Fruit fly (Drosophila melanogaster) whole organism, embryonic: Measurements from ENCODE around the gene Der-2.

Source experiments
- Abd-B ChIP-seq: fragments of 200-800 bp; sonication (Bioruptor generic); optimal IDR thresholded peaks from 2 replicates; lab custom pipeline; 2018; ENCODE audit warnings: missing biosample characterization, mild to moderate bottlenecking, missing genetic modification characterization, moderate library complexity
- CG10959 ChIP-seq: fragments of 200-800 bp; sonication (Bioruptor generic); IDR thresholded peaks from 2 replicates; pipeline ENCODE4 v1.3.6; 2022; ENCODE audit warnings: missing biosample characterization, missing genetic modification characterization
- CG11504 ChIP-seq: fragments of 200-800 bp; sonication (Bioruptor generic); optimal IDR thresholded peaks from 3 replicates; lab custom pipeline; 2019; ENCODE audit warnings: missing biosample characterization, mild to moderate bottlenecking, missing genetic modification characterization, moderate library complexity
- CG11695 ChIP-seq: fragments of 200-800 bp; sonication (Bioruptor generic); IDR thresholded peaks from 3 replicates; pipeline ENCODE4 v1.3.6; 2022; ENCODE audit warnings: missing biosample characterization, missing genetic modification characterization
- CG11723 ChIP-seq: fragments of 200-800 bp; sonication (Bioruptor generic); optimal IDR thresholded peaks from 2 replicates; lab custom pipeline; 2017; ENCODE audit warnings: missing biosample characterization, mild to moderate bottlenecking, missing genetic modification characterization
- CG12071 ChIP-seq: fragments of 200-800 bp; sonication (Bioruptor generic); optimal IDR thresholded peaks from 3 replicates; lab custom pipeline; 2018; ENCODE audit warnings: missing biosample characterization, mild to moderate bottlenecking, missing genetic modification characterization
- CG12155 ChIP-seq: fragments of 200-800 bp; sonication (Bioruptor generic); optimal IDR thresholded peaks from 3 replicates; lab custom pipeline; 2016; ENCODE audit warnings: missing biosample characterization, missing genetic modification characterization
- CG12391 ChIP-seq: fragments of 200-800 bp; sonication (Bioruptor generic); optimal IDR thresholded peaks from 3 replicates; lab custom pipeline; 2018; ENCODE audit warnings: missing biosample characterization, mild to moderate bottlenecking, missing genetic modification characterization, moderate library complexity
- CG12659 ChIP-seq: fragments of 200-800 bp; sonication (Bioruptor generic); optimal IDR thresholded peaks from 3 replicates; lab custom pipeline; 2017; ENCODE audit warnings: mild to moderate bottlenecking, missing biosample characterization, missing genetic modification reagents, missing genetic modification characterization
- CG12744 ChIP-seq: fragments of 200-800 bp; sonication (Bioruptor generic); optimal IDR thresholded peaks from 2 replicates; lab custom pipeline; 2016; ENCODE audit warnings: missing biosample characterization, missing genetic modification characterization
- CG13894 ChIP-seq: fragments of 200-800 bp; sonication (Bioruptor generic); optimal IDR thresholded peaks from 3 replicates; lab custom pipeline; 2018; ENCODE audit warnings: missing biosample characterization, mild to moderate bottlenecking, missing genetic modification characterization, moderate library complexity
- CG17568 ChIP-seq: fragments of 200-800 bp; sonication (Bioruptor generic); optimal IDR thresholded peaks from 2 replicates; lab custom pipeline; 2018; ENCODE audit warnings: missing biosample characterization, mild to moderate bottlenecking, missing genetic modification characterization, moderate library complexity
- CG18764 ChIP-seq: fragments of 200-800 bp; sonication (Bioruptor generic); optimal IDR thresholded peaks from 3 replicates; lab custom pipeline; 2016; ENCODE audit warnings: missing biosample characterization, missing genetic modification characterization
- CG2120 ChIP-seq: fragments of 200-800 bp; sonication (Bioruptor generic); optimal IDR thresholded peaks from 3 replicates; lab custom pipeline; 2016; ENCODE audit warnings: missing biosample characterization, missing genetic modification characterization
- CG30431 ChIP-seq: fragments of 200-800 bp; sonication (Bioruptor generic); optimal IDR thresholded peaks from 2 replicates; lab custom pipeline; 2017; ENCODE audit warnings: missing biosample characterization, missing genetic modification characterization
- CG31388 ChIP-seq: fragments of 200-800 bp; sonication (Bioruptor generic); optimal IDR thresholded peaks from 2 replicates; lab custom pipeline; 2016; ENCODE audit warnings: missing biosample characterization, missing genetic modification characterization
- CG3163 ChIP-seq: fragments of 200-800 bp; sonication (Bioruptor generic); optimal IDR thresholded peaks from 3 replicates; lab custom pipeline; 2016; ENCODE audit warnings: missing biosample characterization, missing genetic modification characterization
- CG32532 ChIP-seq: fragments of 200-800 bp; sonication (Bioruptor generic); IDR thresholded peaks from 2 replicates; pipeline ENCODE4 v1.3.6; 2022; ENCODE audit warnings: missing biosample characterization, missing genetic modification characterization
- CG32772 ChIP-seq: fragments of 200-800 bp; sonication (Bioruptor generic); IDR thresholded peaks from 2 replicates; pipeline ENCODE4 v1.3.6; 2022; ENCODE audit warnings: missing biosample characterization, missing genetic modification characterization
- CG33557 ChIP-seq: fragments of 200-800 bp; sonication (Bioruptor generic); optimal IDR thresholded peaks from 2 replicates; lab custom pipeline; 2019; ENCODE audit warnings: missing biosample characterization, mild to moderate bottlenecking, missing genetic modification characterization, moderate library complexity
- CG34224 ChIP-seq: fragments of 200-800 bp; sonication (Bioruptor generic); IDR thresholded peaks from 3 replicates; pipeline ENCODE4 v1.3.6; 2022; ENCODE audit warnings: missing biosample characterization, missing genetic modification characterization; ENCODE audit not compliant: partially characterized antibody
- CG34376 ChIP-seq: fragments of 200-800 bp; sonication (Bioruptor generic); optimal IDR thresholded peaks from 2 replicates; lab custom pipeline; 2018; ENCODE audit warnings: missing biosample characterization, mild to moderate bottlenecking, missing genetic modification characterization
- CG6654 ChIP-seq: fragments of 200-800 bp; sonication (Bioruptor generic); optimal IDR thresholded peaks from 2 replicates; lab custom pipeline; 2017; ENCODE audit warnings: missing biosample characterization, mild to moderate bottlenecking, missing genetic modification characterization
- CG7786 ChIP-seq: fragments of 200-800 bp; sonication (Bioruptor generic); optimal IDR thresholded peaks from 2 replicates; lab custom pipeline; 2016; ENCODE audit warnings: missing biosample characterization, missing genetic modification characterization
- CG9609 ChIP-seq: fragments of 200-800 bp; sonication (Bioruptor generic); optimal IDR thresholded peaks from 3 replicates; lab custom pipeline; 2016; ENCODE audit warnings: missing biosample characterization, missing genetic modification characterization
- CG9817 ChIP-seq: fragments of 200-800 bp; sonication (Bioruptor generic); optimal IDR thresholded peaks from 2 replicates; lab custom pipeline; 2018; ENCODE audit warnings: missing biosample characterization, mild to moderate bottlenecking, missing genetic modification characterization, moderate library complexity
- Chrac-16 ChIP-seq: fragments of 200-800 bp; sonication (Bioruptor generic); optimal IDR thresholded peaks from 3 replicates; lab custom pipeline; 2016; ENCODE audit warnings: missing biosample characterization, missing genetic modification characterization
- E2f2 ChIP-seq: fragments of 200-800 bp; sonication (Bioruptor generic); IDR thresholded peaks from 2 replicates; pipeline ENCODE4 v1.3.6; 2022; ENCODE audit warnings: missing biosample characterization, missing genetic modification characterization
- GATAe ChIP-seq: fragments of 200-800 bp; sonication (Bioruptor generic); conservative IDR thresholded peaks from 2 replicates; pipeline ENCODE4 v1.3.6; 2022; ENCODE audit warnings: missing biosample characterization, missing genetic modification characterization
- HLH54F ChIP-seq: fragments of 200-800 bp; sonication (Bioruptor generic); optimal IDR thresholded peaks from 3 replicates; lab custom pipeline; 2016; ENCODE audit warnings: missing biosample characterization, missing genetic modification characterization
- Lpt ChIP-seq: fragments of >200 bp; optimal IDR thresholded peaks from 2 replicates; lab custom pipeline; 2018; ENCODE audit warnings: missing biosample characterization, missing genetic modification characterization
- Sin3A ChIP-seq: fragments of >200 bp; optimal IDR thresholded peaks from 2 replicates; lab custom pipeline; 2018
- Usf ChIP-seq: fragments of 200-800 bp; sonication (Bioruptor generic); optimal IDR thresholded peaks from 2 replicates; lab custom pipeline; 2017; ENCODE audit warnings: missing genotype, missing biosample characterization, missing genetic modification characterization
- Xrp1 ChIP-seq: fragments of 200-800 bp; sonication (Bioruptor generic); IDR thresholded peaks from 2 replicates; pipeline ENCODE4 v1.3.6; 2022; ENCODE audit warnings: missing biosample characterization, missing genetic modification characterization
- ac ChIP-seq: fragments of 200-800 bp; sonication (Bioruptor generic); optimal IDR thresholded peaks from 3 replicates; lab custom pipeline; 2017; ENCODE audit warnings: missing biosample characterization, mild to moderate bottlenecking, missing genetic modification characterization
- az2 ChIP-seq: fragments of 200-800 bp; sonication (Bioruptor generic); optimal IDR thresholded peaks from 3 replicates; lab custom pipeline; 2016; ENCODE audit warnings: missing biosample characterization, missing genetic modification characterization
- bcd ChIP-seq: fragments of 200-800 bp; sonication (Bioruptor generic); optimal IDR thresholded peaks from 2 replicates; lab custom pipeline; 2017; ENCODE audit warnings: missing biosample characterization, mild to moderate bottlenecking, missing genetic modification characterization
- dm ChIP-seq: fragments of 200-800 bp; sonication (Bioruptor generic); optimal IDR thresholded peaks from 3 replicates; lab custom pipeline; 2016; ENCODE audit warnings: missing biosample characterization, missing genetic modification characterization
- gcm2 ChIP-seq: fragments of 200-800 bp; sonication (Bioruptor generic); optimal IDR thresholded peaks from 2 replicates; lab custom pipeline; 2016; ENCODE audit warnings: missing biosample characterization, missing genetic modification characterization
- h ChIP-seq: fragments of >200 bp; optimal IDR thresholded peaks from 2 replicates; lab custom pipeline; 2017
- ham ChIP-seq: fragments of 200-800 bp; sonication (Bioruptor generic); IDR thresholded peaks from 2 replicates; pipeline ENCODE4 v1.3.6; 2022; ENCODE audit warnings: missing biosample characterization, missing genetic modification characterization
- hkb ChIP-seq, 2 experiments: fragments of 200-800 bp in 1 of 2; fragments of >200 bp in 1 of 2; sonication (Bioruptor generic) in 1 of 2; IDR thresholded peaks in 1 of 2; optimal IDR thresholded peaks in 1 of 2; 2 replicates each; pipeline versions ENCODE4 v1.3.6 to Lab custom; 2017 to 2022; ENCODE audit warnings: missing biosample characterization in 1 of 2, missing genetic modification characterization in 1 of 2
- luna ChIP-seq: fragments of 200-800 bp; sonication (Bioruptor generic); optimal IDR thresholded peaks from 2 replicates; lab custom pipeline; 2016; ENCODE audit warnings: missing biosample characterization, missing genetic modification characterization
- mirr ChIP-seq: fragments of 200-800 bp; sonication (Bioruptor generic); optimal IDR thresholded peaks from 3 replicates; lab custom pipeline; 2018; ENCODE audit warnings: missing biosample characterization, mild to moderate bottlenecking, missing genetic modification characterization
- mld ChIP-seq: fragments of 200-800 bp; sonication (Bioruptor generic); IDR thresholded peaks from 3 replicates; pipeline ENCODE4 v1.3.6; 2022; ENCODE audit warnings: missing biosample characterization, missing genetic modification characterization; ENCODE audit not compliant: partially characterized antibody
- prd ChIP-seq, 3 experiments: fragments of >200 bp in 2 of 3; fragments of 200-800 bp in 1 of 3; sonication (Bioruptor generic) in 1 of 3; optimal IDR thresholded peaks in 2 of 3; IDR thresholded peaks in 1 of 3; 2 replicates in 2 of 3; 3 replicates in 1 of 3; pipeline versions ENCODE4 v1.3.6 to Lab custom; 2017 to 2022; ENCODE audit warnings: missing biosample characterization in 1 of 3, missing genetic modification characterization in 1 of 3
- salm ChIP-seq: fragments of 200-800 bp; sonication (Bioruptor generic); optimal IDR thresholded peaks from 2 replicates; lab custom pipeline; 2018; ENCODE audit warnings: missing biosample characterization, mild to moderate bottlenecking, missing genetic modification characterization
- sens-2 ChIP-seq: fragments of 200-800 bp; sonication (Bioruptor generic); IDR thresholded peaks from 2 replicates; pipeline ENCODE4 v1.3.6; 2022; ENCODE audit warnings: missing biosample characterization, missing genetic modification characterization
- slp2 ChIP-seq: fragments of 200-800 bp; sonication (Bioruptor generic); optimal IDR thresholded peaks from 2 replicates; lab custom pipeline; 2016; ENCODE audit warnings: missing biosample characterization, missing genetic modification characterization

Der-2 gene

dm6 chr3R:16449187-16449973 is 34.6 kb downstream of the Der-2 start (continued):
- TF ChIP-seq hkb (optimal IDR thresholded peaks at IDR 0.05; lab: Kevin White, UChicago), result no peak
- TF ChIP-seq hkb (GFP tag; IDR thresholded peaks at IDR 0.05; lab: Robert Waterston, UW), result peak; percentile 93
- TF ChIP-seq Xrp1 (GFP tag; lab: Robert Waterston, UW), result peak; percentile 98
- peak; percentile 78 for TF ChIP-seq HLH54F
- TF ChIP-seq Usf (GFP tag; lab: Kevin White, UChicago), result peak; percentile 92
- peak; percentile 90 for TF ChIP-seq CG32532
- TF ChIP-seq CG9609 (GFP tag; lab: Kevin White, UChicago), result peak; percentile 93
- peak; percentile 79 for TF ChIP-seq CG11695 (GFP tag; lab: Robert Waterston, UW)
- peak; percentile 86 for TF ChIP-seq CG18764 (GFP tag; lab: Kevin White, UChicago)
- peak; percentile 94 for TF ChIP-seq Chrac-16 (GFP tag; lab: Kevin White, UChicago)
- TF ChIP-seq CG31388 (GFP tag; lab: Kevin White, UChicago), result peak; percentile 87
- peak; percentile 98 for TF ChIP-seq CG33557 (GFP tag; lab: Kevin White, UChicago)
- TF ChIP-seq luna, result no peak
- no peak for TF ChIP-seq Lpt (GFP tag; lab: Kevin White, UChicago)
- peak; percentile 52; the same call in 1 of the 2 replicates for TF ChIP-seq E2f2 (GFP tag; lab: Robert Waterston, UW)
- TF ChIP-seq CG12391 (tag; lab: Kevin White, UChicago), result peak; percentile 92
- TF ChIP-seq prd (optimal IDR thresholded peaks at IDR 0.05; lab: Kevin White, UChicago), result no peak
- peak; percentile 97 for TF ChIP-seq prd (GFP tag; IDR thresholded peaks at IDR 0.05; lab: Robert Waterston, UW)
- TF ChIP-seq CG17568, result peak; percentile 72
- peak; percentile 89 for TF ChIP-seq slp2
- TF ChIP-seq CG11723, result peak; percentile 86
- TF ChIP-seq Sin3A (lab: Kevin White, UChicago), result no peak
- no peak for TF ChIP-seq mld (GFP tag; lab: Robert Waterston, UW)
- TF ChIP-seq gcm2 (GFP tag; lab: Kevin White, UChicago), result peak; percentile 6
- TF ChIP-seq CG6654, result peak; percentile 89
- peak; percentile 93 for TF ChIP-seq CG11504
- TF ChIP-seq sens-2, result peak; percentile 96
- peak; percentile 88 for TF ChIP-seq CG12659 (GFP tag; lab: Kevin White, UChicago)
- TF ChIP-seq CG3163 (GFP tag; lab: Kevin White, UChicago), result peak; percentile 64
- TF ChIP-seq ac (GFP tag; lab: Kevin White, UChicago), result peak; percentile 86
- peak; percentile 91 for TF ChIP-seq CG7786
- peak; percentile 95 for TF ChIP-seq CG9817 (tag; lab: Kevin White, UChicago)
- no peak for TF ChIP-seq CG34224 (GFP tag; lab: Robert Waterston, UW)
- TF ChIP-seq CG10959 (GFP tag; lab: Robert Waterston, UW), result peak; percentile 98
- TF ChIP-seq CG30431 (GFP tag; lab: Kevin White, UChicago), result peak; percentile 94
- TF ChIP-seq ham (GFP tag; lab: Robert Waterston, UW), result 0 out of 2 replicates have a peak, but pooled peaks have one; percentile 43
- TF ChIP-seq GATAe (GFP tag; lab: Robert Waterston, UW), result peak; percentile 46
- peak; percentile 21 for TF ChIP-seq CG13894 (tag; lab: Kevin White, UChicago)
- TF ChIP-seq dm, result peak; percentile 82
- peak; percentile 98 for TF ChIP-seq CG32772 (GFP tag; lab: Robert Waterston, UW)
- TF ChIP-seq CG34376 (GFP tag; lab: Kevin White, UChicago), result no peak
- peak; percentile 75 for TF ChIP-seq CG12744 (GFP tag; lab: Kevin White, UChicago)
- TF ChIP-seq bcd, result peak; percentile 85
- TF ChIP-seq az2, result peak; percentile 94
- peak; percentile 46 for TF ChIP-seq mirr
- TF ChIP-seq Abd-B (GFP tag; lab: Kevin White, UChicago), result peak; percentile 96
- TF ChIP-seq h, result no peak
- TF ChIP-seq CG12071 (GFP tag; lab: Kevin White, UChicago), result peak; percentile 87
- TF ChIP-seq salm (tag; lab: Kevin White, UChicago), result peak; percentile 85
- TF ChIP-seq CG12155 (GFP tag; lab: Kevin White, UChicago), result peak; percentile 83
- peak; percentile 69 for TF ChIP-seq CG2120
